Worm (Caenorhabditis elegans) whole organism, L4 larva: ENCODE measurements around the gene zig-8.

Experiments
- F37D6.2 ChIP-seq: sonication (generic microtip); optimal IDR thresholded peaks from 2 replicates; lab custom pipeline; 2016; ENCODE audit warnings: mild to moderate bottlenecking, missing genetic modification characterization, missing compliant biosample characterization
- F49E8.2 ChIP-seq: sonication (generic microtip); optimal IDR thresholded peaks from 2 replicates; lab custom pipeline; 2016; ENCODE audit warnings: missing compliant biosample characterization, mild to moderate bottlenecking, missing genetic modification characterization, borderline replicate concordance
- R02D3.7 ChIP-seq: fragments of 150-350 bp; sonication (generic microtip); optimal IDR thresholded peaks from 3 replicates; lab custom pipeline; 2014; ENCODE audit warnings: missing biosample characterization, missing genetic modification characterization
- T20F7.1 ChIP-seq: fragments of 200-800 bp; sonication (Bioruptor generic); optimal IDR thresholded peaks from 2 replicates; lab custom pipeline; 2018; ENCODE audit warnings: mild to moderate bottlenecking, missing genetic modification characterization, missing compliant biosample characterization
- Y48G9A.11 ChIP-seq: fragments of 200-800 bp; sonication (Bioruptor generic); IDR thresholded peaks from 2 replicates; pipeline ENCODE4 v1.3.6; 2022; ENCODE audit warnings: missing genetic modification reagents, missing genetic modification characterization, missing compliant biosample characterization
- ZK337.2 ChIP-seq: fragments of 200-800 bp; sonication (Bioruptor generic); IDR thresholded peaks from 2 replicates; pipeline ENCODE4 v1.3.6; 2022; ENCODE audit warnings: missing genetic modification reagents, missing genetic modification characterization, missing compliant biosample characterization
- aha-1 ChIP-seq: fragments of 150-350 bp; peaks from one replicate; lab custom pipeline; 2014; ENCODE audit warnings: missing biosample characterization, missing genetic modification characterization
- ceh-44 ChIP-seq: fragments of 200-800 bp; sonication (Bioruptor generic); IDR thresholded peaks from 2 replicates; pipeline ENCODE4 v1.3.6; 2022; ENCODE audit warnings: missing genetic modification reagents, missing genetic modification characterization, missing compliant biosample characterization
- ceh-82 ChIP-seq: sonication (generic microtip); optimal IDR thresholded peaks from 2 replicates; lab custom pipeline; 2017; ENCODE audit warnings: missing biosample characterization, missing genetic modification characterization
- ctbp-1 ChIP-seq: fragments of 200-800 bp; sonication (Bioruptor generic); IDR thresholded peaks from 2 replicates; pipeline ENCODE4 v1.3.6; 2022; ENCODE audit warnings: missing genetic modification reagents, missing genetic modification characterization, missing compliant biosample characterization
- daf-16 ChIP-seq, 3 experiments: sonication (generic microtip); optimal IDR thresholded peaks; 2 replicates each; lab custom pipeline; 2016 to 2017; ENCODE audit warnings: missing genetic modification characterization in 3 of 3, missing genetic modification reagents in 3 of 3, mild to moderate bottlenecking in 2 of 3, missing compliant biosample characterization in 2 of 3, missing biosample characterization in 1 of 3, moderate library complexity in 1 of 3
- daf-8 ChIP-seq: fragments of 200-800 bp; sonication (Bioruptor generic); IDR thresholded peaks from 2 replicates; pipeline ENCODE4 v1.3.6; 2022; ENCODE audit warnings: missing genetic modification characterization, missing compliant biosample characterization
- dve-1 ChIP-seq: sonication (generic microtip); optimal IDR thresholded peaks from 2 replicates; lab custom pipeline; 2017; ENCODE audit warnings: antibody characterized with exemption, mild to moderate bottlenecking, missing genetic modification characterization, missing compliant biosample characterization; ENCODE audit not compliant: insufficient read depth
- egl-27 ChIP-seq: sonication (generic microtip); optimal IDR thresholded peaks from 3 replicates; lab custom pipeline; 2017; ENCODE audit warnings: missing biosample characterization, missing genetic modification reagents, missing genetic modification characterization
- egl-43 ChIP-seq: fragments of 200-800 bp; sonication (Bioruptor generic); IDR thresholded peaks from 2 replicates; pipeline ENCODE4 v1.3.6; 2022; ENCODE audit warnings: missing genetic modification reagents, missing genetic modification characterization, missing compliant biosample characterization
- fkh-10 ChIP-seq: fragments of 150-350 bp; optimal IDR thresholded peaks from 2 replicates; lab custom pipeline; 2014; ENCODE audit warnings: missing biosample characterization, missing genetic modification reagents, missing genetic modification characterization
- fos-1 ChIP-seq: fragments of 150-350 bp; optimal IDR thresholded peaks from 2 replicates; lab custom pipeline; 2014; ENCODE audit warnings: missing biosample characterization, missing genetic modification characterization
- hlh-30 ChIP-seq: sonication (generic microtip); optimal IDR thresholded peaks from 2 replicates; lab custom pipeline; 2017; ENCODE audit warnings: antibody characterized with exemption, mild to moderate bottlenecking, missing genetic modification characterization, missing compliant biosample characterization; ENCODE audit not compliant: insufficient read depth
- hmg-1.1 ChIP-seq: fragments of 200-800 bp; sonication (Bioruptor generic); IDR thresholded peaks from 2 replicates; pipeline ENCODE4 v1.3.6; 2022; ENCODE audit warnings: missing genetic modification reagents, missing genetic modification characterization, missing compliant biosample characterization
- jun-1 ChIP-seq: fragments of 150-350 bp; optimal IDR thresholded peaks from 2 replicates; lab custom pipeline; 2014; ENCODE audit warnings: missing biosample characterization, missing genetic modification reagents, missing genetic modification characterization
- lsy-2 ChIP-seq, 2 experiments: fragments of 150-350 bp in 1 of 2; sonication (generic microtip) in 1 of 2; optimal IDR thresholded peaks; 2 replicates each; lab custom pipeline; 2014 to 2017; ENCODE audit warnings: missing biosample characterization in 2 of 2, missing genetic modification characterization in 2 of 2
- mdl-1 ChIP-seq, 2 experiments: fragments of 150-350 bp in 1 of 2; sonication (generic microtip) in 1 of 2; optimal IDR thresholded peaks; 2 replicates each; lab custom pipeline; 2014 to 2017; ENCODE audit warnings: missing biosample characterization in 2 of 2, missing genetic modification characterization in 2 of 2
- mep-1 ChIP-seq: fragments of 150-350 bp; sonication (generic microtip); optimal IDR thresholded peaks from 3 replicates; lab custom pipeline; 2014; ENCODE audit warnings: missing biosample characterization, missing genetic modification characterization
- mxl-3 ChIP-seq: fragments of 200-800 bp; sonication (Bioruptor generic); optimal IDR thresholded peaks from 2 replicates; lab custom pipeline; 2018; ENCODE audit warnings: mild to moderate bottlenecking, missing genetic modification characterization, missing compliant biosample characterization
- nhr-25 ChIP-seq: sonication (generic microtip); optimal IDR thresholded peaks from 2 replicates; lab custom pipeline; 2017; ENCODE audit warnings: missing genetic modification characterization, mild to moderate bottlenecking, missing compliant biosample characterization, antibody characterized with exemption, moderate library complexity, borderline replicate concordance; ENCODE audit not compliant: insufficient read depth
- nhr-28 ChIP-seq: fragments of 150-350 bp; optimal IDR thresholded peaks from 2 replicates; lab custom pipeline; 2014; ENCODE audit warnings: missing biosample characterization, missing genetic modification characterization
- nhr-42 ChIP-seq: fragments of 200-800 bp; sonication (Bioruptor generic); IDR thresholded peaks from 2 replicates; pipeline ENCODE4 v1.3.6; 2022; ENCODE audit warnings: missing genetic modification characterization, missing compliant biosample characterization
- nhr-48 ChIP-seq: sonication (generic microtip); optimal IDR thresholded peaks from 2 replicates; lab custom pipeline; 2016; ENCODE audit warnings: mild to moderate bottlenecking, missing genetic modification characterization, missing compliant biosample characterization
- nhr-76 ChIP-seq: fragments of 150-350 bp; optimal IDR thresholded peaks from 2 replicates; lab custom pipeline; 2014; ENCODE audit warnings: missing biosample characterization, missing genetic modification characterization
- nhr-77 ChIP-seq: fragments of 150-350 bp; optimal IDR thresholded peaks from 2 replicates; lab custom pipeline; 2014; ENCODE audit warnings: missing biosample characterization, missing genetic modification characterization
- pha-4 ChIP-seq, 2 experiments: fragments of 150-350 bp in 1 of 2; fragments of 200-800 bp in 1 of 2; sonication (Bioruptor generic) in 1 of 2; IDR thresholded peaks in 1 of 2; optimal IDR thresholded peaks in 1 of 2; 2 replicates each; pipeline versions ENCODE4 v1.3.6 to Lab custom; 2014 to 2022; ENCODE audit warnings: missing genetic modification characterization in 2 of 2, missing genetic modification reagents in 2 of 2, missing biosample characterization in 1 of 2, missing compliant biosample characterization in 1 of 2
- pqm-1 ChIP-seq: sonication (generic microtip); optimal IDR thresholded peaks from 2 replicates; lab custom pipeline; 2017; ENCODE audit warnings: missing biosample characterization, missing genetic modification characterization
- rbr-2 ChIP-seq: sonication (generic microtip); optimal IDR thresholded peaks from 2 replicates; lab custom pipeline; 2016; ENCODE audit warnings: missing genotype, missing genetic modification characterization, missing compliant biosample characterization
- saeg-2 ChIP-seq: fragments of 200-800 bp; sonication (Bioruptor generic); IDR thresholded peaks from 2 replicates; pipeline ENCODE4 v1.3.6; 2022; ENCODE audit warnings: missing genetic modification reagents, missing genetic modification characterization, missing compliant biosample characterization
- set-16 ChIP-seq: fragments of 200-800 bp; sonication (Bioruptor generic); IDR thresholded peaks from 2 replicates; pipeline ENCODE4 v1.3.6; 2022; ENCODE audit warnings: missing genetic modification reagents, missing genetic modification characterization, missing compliant biosample characterization
- unc-62 ChIP-seq, 3 experiments: fragments of 150-350 bp in 1 of 3; sonication (generic microtip); optimal IDR thresholded peaks in 2 of 3; peaks in 1 of 3; 1 replicate in 1 of 3; 2 replicates in 2 of 3; lab custom pipeline; 2014 to 2017; ENCODE audit warnings: missing biosample characterization in 3 of 3, missing genetic modification characterization in 3 of 3, missing genetic modification reagents in 3 of 3, missing genotype in 1 of 3
- zfp-2 ChIP-seq: sonication (generic microtip); optimal IDR thresholded peaks from 2 replicates; lab custom pipeline; 2016; ENCODE audit warnings: mild to moderate bottlenecking, missing genetic modification characterization, missing compliant biosample characterization
- zip-2 ChIP-seq: fragments of 150-350 bp; optimal IDR thresholded peaks from 2 replicates; lab custom pipeline; 2014; ENCODE audit warnings: missing biosample characterization, missing genetic modification characterization
- ztf-11 ChIP-seq: fragments of 150-350 bp; optimal IDR thresholded peaks from 2 replicates; lab custom pipeline; 2014; ENCODE audit warnings: missing biosample characterization, missing genetic modification characterization

Gene zig-8

ce11 chrIII:13103980-13104379, 15.6 kb upstream of the zig-8 start:
- TF ChIP-seq zip-2 (tag; lab: Kevin White, UChicago) = no peak
- no peak for TF ChIP-seq F37D6.2
- TF ChIP-seq nhr-48 (tag; lab: Kevin White, UChicago) = no peak
- no peak for TF ChIP-seq nhr-42 (GFP tag; lab: Robert Waterston, UW)
- no peak for TF ChIP-seq set-16
- no peak for TF ChIP-seq ceh-44
- TF ChIP-seq nhr-25 (tag; lab: Kevin White, UChicago) = no peak
- no peak for TF ChIP-seq daf-8 (GFP tag; lab: Robert Waterston, UW)
- TF ChIP-seq Y48G9A.11 (GFP tag; lab: Robert Waterston, UW) = no peak

ce11 chrIII:13104410-13104809, 15.2 kb upstream of the zig-8 start:
- TF ChIP-seq F49E8.2 (peak; percentile 44), T20F7.1 (GFP tag; lab: Kevin White, UChicago) (no peak)

ce11 chrIII:13105497-13105896, 14.1 kb upstream of the zig-8 start:
- TF ChIP-seq jun-1 (tag; lab: Kevin White, UChicago) (no peak), nhr-77 (tag; lab: Kevin White, UChicago) (no peak), dve-1 (no peak), daf-16 (GFP tag; optimal IDR thresholded peaks at IDR 0.05; lab: Kevin White, UChicago) (no peak), daf-16 (tag; optimal IDR thresholded peaks at IDR 0.05; lab: Kevin White, UChicago) (peak; percentile 17)

- TF ChIP-seq rbr-2 = no peak
- no peak for TF ChIP-seq unc-62 (GFP tag; optimal IDR thresholded peaks at IDR 0.05 in 1 of 2; lab: Kevin White, UChicago)
- TF ChIP-seq unc-62 (tag; optimal IDR thresholded peaks at IDR 0.05; lab: Kevin White, UChicago) = no peak
- TF ChIP-seq ctbp-1 (GFP tag; lab: Robert Waterston, UW) = no peak
- no peak for TF ChIP-seq ceh-82 (tag; lab: Kevin White, UChicago)
- no peak for TF ChIP-seq pqm-1
- TF ChIP-seq hmg-1.1 = peak; percentile 70
- no peak for TF ChIP-seq R02D3.7 (tag; lab: Kevin White, UChicago)
- TF ChIP-seq lsy-2 (tag; optimal IDR thresholded peaks at IDR 0.05; lab: Kevin White, UChicago) = peak in 1 of 2 experiments; percentile 63
- TF ChIP-seq fkh-10 = peak; percentile 81
- no peak for TF ChIP-seq zfp-2 (tag; lab: Kevin White, UChicago)
- TF ChIP-seq saeg-2 (GFP tag; lab: Robert Waterston, UW) = no peak
- no peak for TF ChIP-seq ztf-11 (tag; lab: Kevin White, UChicago)
- no peak for TF ChIP-seq nhr-25 (tag; lab: Kevin White, UChicago)
- no peak for TF ChIP-seq egl-43
- no peak for TF ChIP-seq mxl-3
- TF ChIP-seq egl-27 (tag; lab: Kevin White, UChicago) = no peak
- TF ChIP-seq nhr-28 (tag; lab: Kevin White, UChicago) = peak; percentile 84
- TF ChIP-seq mep-1 (tag; lab: Kevin White, UChicago) = peak; percentile 25
- no peak for TF ChIP-seq nhr-76
- no peak for TF ChIP-seq pha-4 (GFP tag; IDR thresholded peaks at IDR 0.05; lab: Robert Waterston, UW)
- no peak for TF ChIP-seq pha-4 (tag; optimal IDR thresholded peaks at IDR 0.05; lab: Kevin White, UChicago)
- no peak for TF ChIP-seq ZK337.2 (GFP tag; lab: Robert Waterston, UW)
- TF ChIP-seq mdl-1 (tag; optimal IDR thresholded peaks at IDR 0.05; lab: Kevin White, UChicago) = peak in 1 of 2 experiments; percentile 23
- TF ChIP-seq hlh-30 = peak; percentile 53
- peak; percentile 42 for TF ChIP-seq aha-1 (tag; lab: Kevin White, UChicago)
- TF ChIP-seq fos-1 (tag; lab: Kevin White, UChicago) = no peak
Measured at ce11 chrIII:13105911-13106310, 13.7 kb upstream of the zig-8 start.
